Worm (Caenorhabditis elegans) whole organism, L1 larva: ENCODE measurements around the gene rpn-6.2.

ENCODE experiments used
- C34B4.2 ChIP-seq: sonication (generic microtip); optimal IDR thresholded peaks from 2 replicates; lab custom pipeline; 2017; ENCODE audit warnings: mild to moderate bottlenecking, missing genetic modification characterization, missing compliant biosample characterization
- F16B12.6 ChIP-seq: fragments of 150-350 bp; optimal IDR thresholded peaks from 2 replicates; lab custom pipeline; 2014; ENCODE audit warnings: missing biosample characterization, missing genetic modification characterization
- aha-1 ChIP-seq: fragments of 150-350 bp; optimal IDR thresholded peaks from 2 replicates; lab custom pipeline; 2014; ENCODE audit warnings: missing biosample characterization, missing genetic modification characterization
- alr-1 ChIP-seq: fragments of 200-800 bp; sonication (Bioruptor generic); optimal IDR thresholded peaks from 2 replicates; lab custom pipeline; 2018; ENCODE audit warnings: borderline replicate concordance, mild to moderate bottlenecking, missing genetic modification characterization, missing compliant biosample characterization
- ama-1 ChIP-seq: fragments of 150-350 bp; optimal IDR thresholded peaks from 2 replicates; lab custom pipeline; 2014
- ceh-82 ChIP-seq, 3 experiments: fragments of 150-350 bp in 1 of 3; sonication (generic microtip) in 2 of 3; optimal IDR thresholded peaks; 2 replicates each; lab custom pipeline; 2014 to 2017; ENCODE audit warnings: missing biosample characterization in 3 of 3, missing genetic modification characterization in 3 of 3
- ceh-88 ChIP-seq: fragments of 200-800 bp; sonication (Bioruptor generic); IDR thresholded peaks from 2 replicates; pipeline ENCODE4 v1.3.6; 2022; ENCODE audit warnings: missing genetic modification characterization, missing compliant biosample characterization
- ceh-90 ChIP-seq: sonication (generic microtip); optimal IDR thresholded peaks from 2 replicates; lab custom pipeline; 2016; ENCODE audit warnings: missing genetic modification characterization, missing compliant biosample characterization
- efl-1 ChIP-seq, 4 experiments: fragments of 150-350 bp; optimal IDR thresholded peaks in 3 of 4; peaks in 1 of 4; 1 replicate in 1 of 4; 2 replicates in 3 of 4; lab custom pipeline; 2014; ENCODE audit warnings: missing biosample characterization in 2 of 4, missing genetic modification characterization in 2 of 4, missing genetic modification reagents in 2 of 4
- efl-3 ChIP-seq: fragments of 200-800 bp; sonication (Bioruptor generic); optimal IDR thresholded peaks from 2 replicates; lab custom pipeline; 2018; ENCODE audit warnings: mild to moderate bottlenecking, missing genetic modification characterization, missing compliant biosample characterization
- egl-13 ChIP-seq: sonication (generic microtip); optimal IDR thresholded peaks from 2 replicates; lab custom pipeline; 2016; ENCODE audit warnings: missing genotype, missing genetic modification reagents, missing genetic modification characterization, missing compliant biosample characterization
- egl-27 ChIP-seq, 2 experiments: fragments of 150-350 bp in 1 of 2; sonication (generic microtip); optimal IDR thresholded peaks; 3 replicates each; lab custom pipeline; 2017 to 2018; ENCODE audit warnings: missing biosample characterization in 2 of 2, missing genetic modification characterization in 2 of 2, missing genetic modification reagents in 2 of 2
- elt-2 ChIP-seq: sonication (generic microtip); optimal IDR thresholded peaks from 2 replicates; lab custom pipeline; 2016; ENCODE audit warnings: missing genetic modification characterization, mild to moderate bottlenecking, inconsistent platforms, missing compliant biosample characterization, missing genetic modification reagents
- elt-3 ChIP-seq, 6 experiments: fragments of 150-350 bp in 1 of 6; sonication (generic microtip); optimal IDR thresholded peaks; 2 replicates each; lab custom pipeline; 2017 to 2018; ENCODE audit warnings: missing biosample characterization in 6 of 6, missing genetic modification characterization in 6 of 6, inconsistent platforms in 1 of 6
- ets-5 ChIP-seq: fragments of 200-800 bp; sonication (Bioruptor generic); IDR thresholded peaks from 2 replicates; pipeline ENCODE4 v1.3.6; 2022; ENCODE audit warnings: missing genetic modification characterization, missing compliant biosample characterization
- fkh-10 ChIP-seq: sonication (generic microtip); optimal IDR thresholded peaks from 2 replicates; lab custom pipeline; 2017; ENCODE audit warnings: missing biosample characterization, missing genetic modification reagents, missing genetic modification characterization
- fkh-4 ChIP-seq: sonication (generic microtip); optimal IDR thresholded peaks from 2 replicates; lab custom pipeline; 2016; ENCODE audit warnings: missing compliant biosample characterization, missing genetic modification characterization, borderline replicate concordance
- grh-1 ChIP-seq: fragments of 200-800 bp; sonication (Bioruptor generic); IDR thresholded peaks from 2 replicates; pipeline ENCODE4 v1.3.6; 2022; ENCODE audit warnings: missing genetic modification reagents, missing genetic modification characterization, missing compliant biosample characterization
- hpl-2 ChIP-seq: fragments of 150-350 bp; optimal IDR thresholded peaks from 2 replicates; lab custom pipeline; 2014; ENCODE audit warnings: missing biosample characterization, missing genetic modification reagents, missing genetic modification characterization
- irx-1 ChIP-seq: sonication (generic microtip); optimal IDR thresholded peaks from 2 replicates; lab custom pipeline; 2016; ENCODE audit warnings: missing genetic modification characterization, missing compliant biosample characterization
- jun-1 ChIP-seq: fragments of 150-350 bp; optimal IDR thresholded peaks from 2 replicates; lab custom pipeline; 2014; ENCODE audit warnings: missing biosample characterization, missing genetic modification reagents, missing genetic modification characterization
- lin-13 ChIP-seq: fragments of 150-350 bp; optimal IDR thresholded peaks from 2 replicates; lab custom pipeline; 2014; ENCODE audit warnings: missing biosample characterization, missing genetic modification reagents, missing genetic modification characterization
- lin-14 ChIP-seq: fragments of 200-800 bp; sonication (Bioruptor generic); optimal IDR thresholded peaks from 2 replicates; lab custom pipeline; 2018; ENCODE audit warnings: mild to moderate bottlenecking, missing genetic modification characterization, moderate library complexity, missing compliant biosample characterization
- lin-15B ChIP-seq: fragments of 150-350 bp; sonication (generic microtip); optimal IDR thresholded peaks from 3 replicates; lab custom pipeline; 2014; ENCODE audit warnings: missing biosample characterization, missing genetic modification characterization
- lsy-2 ChIP-seq, 2 experiments: fragments of 150-350 bp; optimal IDR thresholded peaks; 2 replicates each; lab custom pipeline; 2014; ENCODE audit warnings: missing biosample characterization in 2 of 2, missing genetic modification characterization in 2 of 2
- mab-9 ChIP-seq: fragments of 200-800 bp; sonication (Bioruptor generic); IDR thresholded peaks from 2 replicates; pipeline ENCODE4 v1.3.6; 2022; ENCODE audit warnings: missing genetic modification reagents, missing genetic modification characterization, missing compliant biosample characterization
- mef-2 ChIP-seq: fragments of 150-350 bp; optimal IDR thresholded peaks from 2 replicates; lab custom pipeline; 2014; ENCODE audit warnings: missing biosample characterization, missing genetic modification characterization
- nhr-11 ChIP-seq: fragments of 150-350 bp; optimal IDR thresholded peaks from 2 replicates; lab custom pipeline; 2014; ENCODE audit warnings: missing biosample characterization, missing genetic modification characterization
- nhr-12 ChIP-seq: sonication (generic microtip); optimal IDR thresholded peaks from 2 replicates; lab custom pipeline; 2017; ENCODE audit warnings: missing biosample characterization, missing genetic modification characterization
- nhr-20 ChIP-seq: sonication (generic microtip); optimal IDR thresholded peaks from 2 replicates; lab custom pipeline; 2016; ENCODE audit warnings: mild to moderate bottlenecking, missing genetic modification characterization, missing compliant biosample characterization
- nhr-237 ChIP-seq: fragments of 150-350 bp; optimal IDR thresholded peaks from 2 replicates; lab custom pipeline; 2014; ENCODE audit warnings: missing biosample characterization, missing genetic modification characterization
- nhr-28 ChIP-seq: fragments of 150-350 bp; optimal IDR thresholded peaks from 2 replicates; lab custom pipeline; 2014; ENCODE audit warnings: missing biosample characterization, missing genetic modification characterization
- nhr-71 ChIP-seq: sonication (generic microtip); optimal IDR thresholded peaks from 2 replicates; lab custom pipeline; 2016; ENCODE audit warnings: mild to moderate bottlenecking, missing genetic modification characterization, moderate library complexity, missing compliant biosample characterization
- nhr-76 ChIP-seq: sonication (generic microtip); optimal IDR thresholded peaks from 2 replicates; lab custom pipeline; 2017; ENCODE audit warnings: missing biosample characterization, missing genetic modification characterization
- nhr-84 ChIP-seq: sonication (generic microtip); optimal IDR thresholded peaks from 2 replicates; lab custom pipeline; 2017; ENCODE audit warnings: missing biosample characterization, missing genetic modification characterization
- nhr-85 ChIP-seq: sonication (generic microtip); peaks from one replicate; lab custom pipeline; 2016; ENCODE audit warnings: missing genetic modification characterization, inconsistent platforms, missing compliant biosample characterization
- pag-3 ChIP-seq: sonication (generic microtip); optimal IDR thresholded peaks from 2 replicates; lab custom pipeline; 2017; ENCODE audit warnings: missing genetic modification characterization, mild to moderate bottlenecking, missing compliant biosample characterization, antibody characterized with exemption, borderline replicate concordance; ENCODE audit not compliant: insufficient read depth
- pax-3 ChIP-seq: fragments of 200-800 bp; sonication (Bioruptor generic); optimal IDR thresholded peaks from 2 replicates; lab custom pipeline; 2018; ENCODE audit warnings: mild to moderate bottlenecking, missing genetic modification characterization, moderate library complexity, missing compliant biosample characterization
- pqm-1 ChIP-seq: sonication (generic microtip); optimal IDR thresholded peaks from 3 replicates; lab custom pipeline; 2017; ENCODE audit warnings: missing biosample characterization, missing genetic modification characterization
- skn-1 ChIP-seq: fragments of 150-350 bp; optimal IDR thresholded peaks from 2 replicates; lab custom pipeline; 2014; ENCODE audit warnings: missing biosample characterization, missing genetic modification characterization
- snpc-4 ChIP-seq: fragments of 150-350 bp; optimal IDR thresholded peaks from 2 replicates; lab custom pipeline; 2014; ENCODE audit warnings: missing biosample characterization, missing genetic modification characterization
- snu-23 ChIP-seq: sonication (generic microtip); optimal IDR thresholded peaks from 2 replicates; lab custom pipeline; 2016; ENCODE audit warnings: missing genetic modification characterization, missing compliant biosample characterization
- sptf-1 ChIP-seq: fragments of 150-350 bp; optimal IDR thresholded peaks from 2 replicates; lab custom pipeline; 2014; ENCODE audit warnings: missing biosample characterization, missing genetic modification characterization
- sup-37 ChIP-seq: fragments of 200-800 bp; sonication (Bioruptor generic); optimal IDR thresholded peaks from 2 replicates; lab custom pipeline; 2018; ENCODE audit warnings: mild to moderate bottlenecking, missing genetic modification characterization, missing compliant biosample characterization
- tlp-1 ChIP-seq: fragments of 150-350 bp; optimal IDR thresholded peaks from 2 replicates; lab custom pipeline; 2014; ENCODE audit warnings: missing biosample characterization, missing genetic modification characterization
- unc-130 ChIP-seq: fragments of 150-350 bp; optimal IDR thresholded peaks from 2 replicates; lab custom pipeline; 2017; ENCODE audit warnings: missing biosample characterization, missing genetic modification characterization, inconsistent platforms
- unc-62 ChIP-seq: fragments of 150-350 bp; optimal IDR thresholded peaks from 2 replicates; lab custom pipeline; 2014; ENCODE audit warnings: missing biosample characterization, missing genetic modification reagents, missing genetic modification characterization
- unc-86 ChIP-seq: sonication (generic microtip); optimal IDR thresholded peaks from 2 replicates; lab custom pipeline; 2016; ENCODE audit warnings: missing genetic modification characterization, missing compliant biosample characterization
- vab-15 ChIP-seq: sonication (generic microtip); optimal IDR thresholded peaks from 2 replicates; lab custom pipeline; 2017; ENCODE audit warnings: missing genotype, mild to moderate bottlenecking, missing genetic modification characterization, missing compliant biosample characterization
- zip-4 ChIP-seq: fragments of 200-800 bp; sonication (Bioruptor generic); optimal IDR thresholded peaks from 2 replicates; lab custom pipeline; 2018; ENCODE audit warnings: mild to moderate bottlenecking, missing genetic modification characterization, moderate library complexity, missing compliant biosample characterization
- ztf-11 ChIP-seq, 2 experiments: sonication (generic microtip); optimal IDR thresholded peaks; 2 replicates each; lab custom pipeline; 2016 to 2017; ENCODE audit warnings: missing genetic modification characterization in 2 of 2, missing biosample characterization in 1 of 2, missing compliant biosample characterization in 1 of 2
- ztf-4 ChIP-seq: fragments of 150-350 bp; optimal IDR thresholded peaks from 2 replicates; lab custom pipeline; 2014; ENCODE audit warnings: missing biosample characterization, missing genetic modification characterization

Gene rpn-6.2

ce11 chrIII:8971255-8972020, 30.4 kb downstream of the rpn-6.2 start, which contains the start of the genes eif-3.D and R08D7.4 (continued):
- no peak for TF ChIP-seq vab-15 (tag; lab: Kevin White, UChicago)
- peak; percentile 54 for TF ChIP-seq F16B12.6 (tag; lab: Kevin White, UChicago)
- TF ChIP-seq skn-1 (tag; lab: Kevin White, UChicago), result peak; percentile 50
- no peak for TF ChIP-seq nhr-76 (tag; lab: Kevin White, UChicago)
- TF ChIP-seq nhr-237, result no peak
- no peak for TF ChIP-seq grh-1 (GFP tag; lab: Robert Waterston, UW)
- TF ChIP-seq fkh-10 (GFP tag; lab: Kevin White, UChicago), result no peak
- peak; percentile 67 to 78 for TF ChIP-seq efl-1 (optimal IDR thresholded peaks at IDR 0.05; lab: Kevin White, UChicago)
- TF ChIP-seq efl-1 (GFP tag; optimal IDR thresholded peaks at IDR 0.05 in 1 of 2; lab: Kevin White, UChicago), result peak; percentile 69 to 96
- peak; percentile 70 for TF ChIP-seq nhr-20
- TF ChIP-seq snpc-4 (tag; lab: Kevin White, UChicago), result peak; percentile 41
- TF ChIP-seq lin-14 (GFP tag; lab: Kevin White, UChicago), result peak; percentile 52
- no peak for TF ChIP-seq unc-62 (GFP tag; lab: Kevin White, UChicago)
- TF ChIP-seq mab-9, result no peak
- TF ChIP-seq ztf-4 (tag; lab: Kevin White, UChicago), result peak; percentile 22
- TF ChIP-seq nhr-12, result no peak
- TF ChIP-seq aha-1 (tag; lab: Kevin White, UChicago), result no peak
- peak; percentile 77 to 86 for TF ChIP-seq lsy-2 (tag; optimal IDR thresholded peaks at IDR 0.05; lab: Kevin White, UChicago)
- no peak for TF ChIP-seq lin-15B
- TF ChIP-seq nhr-11 (tag; lab: Kevin White, UChicago), result no peak
- peak; percentile 77 for TF ChIP-seq nhr-71 (tag; lab: Kevin White, UChicago)
- peak; percentile 61 for TF ChIP-seq unc-130 (tag; lab: Kevin White, UChicago)
- no peak for TF ChIP-seq pag-3 (tag; lab: Kevin White, UChicago)
- no peak for TF ChIP-seq nhr-28
- no peak for TF ChIP-seq mef-2
- TF ChIP-seq lin-13 (GFP tag; lab: Kevin White, UChicago), result peak; percentile 57
- TF ChIP-seq ceh-82 (tag; optimal IDR thresholded peaks at IDR 0.05; lab: Kevin White, UChicago), result peak; percentile 43 to 59 (median 53)
- peak; percentile 64 for TF ChIP-seq irx-1 (tag; lab: Kevin White, UChicago)
- peak in 2 of 6 experiments; percentile 20 to 29 for TF ChIP-seq elt-3 (tag; optimal IDR thresholded peaks at IDR 0.05; lab: Kevin White, UChicago)
- TF ChIP-seq ceh-90 (tag; lab: Kevin White, UChicago), result peak; percentile 39
- no peak for TF ChIP-seq jun-1 (tag; lab: Kevin White, UChicago)
- TF ChIP-seq egl-27 (tag; optimal IDR thresholded peaks at IDR 0.05; lab: Kevin White, UChicago), result no peak
- no peak for TF ChIP-seq efl-3 (GFP tag; lab: Kevin White, UChicago)
- TF ChIP-seq nhr-85 (tag; lab: Kevin White, UChicago), result peak; percentile 74
- peak in 1 of 2 experiments; percentile 46 for TF ChIP-seq ztf-11 (tag; optimal IDR thresholded peaks at IDR 0.05; lab: Kevin White, UChicago)
- no peak for TF ChIP-seq C34B4.2 (tag; lab: Kevin White, UChicago)
- no peak for TF ChIP-seq tlp-1 (tag; lab: Kevin White, UChicago)
- TF ChIP-seq fkh-4 (tag; lab: Kevin White, UChicago), result peak; percentile 5
- TF ChIP-seq alr-1, result peak; percentile 91
- no peak for TF ChIP-seq sptf-1 (tag; lab: Kevin White, UChicago)
- TF ChIP-seq nhr-84, result no peak
- peak; percentile 77 for TF ChIP-seq snu-23 (GFP tag; lab: Kevin White, UChicago)
- TF ChIP-seq elt-2 (tag; lab: Kevin White, UChicago), result no peak
- no peak for TF ChIP-seq egl-13
- peak; percentile 43 for TF ChIP-seq zip-4 (GFP tag; lab: Kevin White, UChicago)
- peak; percentile 55 for TF ChIP-seq unc-86 (tag; lab: Kevin White, UChicago)
- no peak for TF ChIP-seq ama-1 (lab: Kevin White, UChicago)
- no peak for TF ChIP-seq pax-3
- TF ChIP-seq sup-37 (GFP tag; lab: Kevin White, UChicago), result no peak
- no peak for TF ChIP-seq ets-5 (GFP tag; lab: Robert Waterston, UW)
- no peak for TF ChIP-seq pqm-1 (tag; lab: Kevin White, UChicago)
- no peak for TF ChIP-seq hpl-2 (GFP tag; lab: Kevin White, UChicago)
- no peak for TF ChIP-seq ceh-88
